Worm (Caenorhabditis elegans) whole organism, midembryonic: ENCODE results near the gene chil-11.

Experiments used
- T22C8.4 ChIP-seq: fragments of 200-800 bp; sonication (Bioruptor generic); IDR thresholded peaks from 2 replicates; pipeline ENCODE4 v1.3.6; 2022; ENCODE audit warnings: missing genetic modification characterization, missing compliant biosample characterization
- cog-1 ChIP-seq: sonication (generic microtip); optimal IDR thresholded peaks from 2 replicates; lab custom pipeline; 2016; ENCODE audit warnings: missing genetic modification characterization, missing compliant biosample characterization
- flt-1 ChIP-seq: fragments of 200-800 bp; sonication (Bioruptor generic); IDR thresholded peaks from 2 replicates; pipeline ENCODE4 v1.3.6; 2022; ENCODE audit warnings: missing genetic modification characterization, missing compliant biosample characterization
- klf-2 ChIP-seq: fragments of 200-800 bp; sonication (Bioruptor generic); conservative IDR thresholded peaks from 2 replicates; pipeline ENCODE4 v1.3.6; 2022; ENCODE audit warnings: missing genetic modification reagents, missing genetic modification characterization, missing compliant biosample characterization
- med-1 ChIP-seq: sonication (generic microtip); optimal IDR thresholded peaks from 2 replicates; lab custom pipeline; 2017; ENCODE audit warnings: missing genetic modification characterization, mild to moderate bottlenecking, missing compliant biosample characterization, antibody characterized with exemption, missing genetic modification reagents; ENCODE audit not compliant: insufficient read depth
- ref-1 ChIP-seq: fragments of 200-800 bp; sonication (Bioruptor generic); conservative IDR thresholded peaks from 2 replicates; pipeline ENCODE4 v1.3.6; 2022; ENCODE audit warnings: missing genetic modification reagents, missing genetic modification characterization, missing compliant biosample characterization
- tab-1 ChIP-seq: fragments of 200-800 bp; sonication (Bioruptor generic); IDR thresholded peaks from 2 replicates; pipeline ENCODE4 v1.3.6; 2022; ENCODE audit warnings: missing genetic modification characterization, missing compliant biosample characterization
- ztf-23 ChIP-seq: fragments of 200-800 bp; sonication (Bioruptor generic); IDR thresholded peaks from 2 replicates; pipeline ENCODE4 v1.3.6; 2022; ENCODE audit warnings: missing genetic modification reagents, missing genetic modification characterization, missing compliant biosample characterization
- ztf-29 ChIP-seq: fragments of 200-800 bp; sonication (Bioruptor generic); IDR thresholded peaks from 2 replicates; pipeline ENCODE4 v1.3.6; 2022; ENCODE audit warnings: missing genetic modification reagents, missing genetic modification characterization, missing compliant biosample characterization

The chil-11 gene

DNA sequence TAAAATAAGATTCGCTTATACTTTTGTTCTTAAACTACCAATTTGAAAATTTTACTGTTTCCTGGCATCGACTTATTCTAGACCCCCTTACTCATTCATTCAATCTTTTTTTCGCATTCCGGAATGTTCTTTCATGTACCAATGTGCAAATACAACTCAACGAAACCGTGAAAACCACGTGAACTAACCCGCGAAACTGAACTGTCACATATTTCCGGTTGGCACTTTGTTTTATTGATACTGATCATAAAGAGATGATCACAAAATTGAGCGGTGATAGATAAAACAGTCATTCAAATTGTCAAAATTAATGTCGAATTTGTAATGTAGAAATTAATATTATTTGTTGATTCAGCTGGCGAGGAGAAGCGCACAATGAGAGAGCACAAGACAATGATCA is 14.8 kb downstream of the chil-11 start:
- TF ChIP-seq ztf-29 (GFP tag; lab: Robert Waterston, UW) (no peak), T22C8.4 (no peak), ztf-23 (GFP tag; lab: Robert Waterston, UW) (no peak), cog-1 (no peak), klf-2 (GFP tag; lab: Robert Waterston, UW) (no peak), ref-1 (no peak), tab-1 (GFP tag; lab: Robert Waterston, UW) (no peak), med-1 (GFP tag; lab: Kevin White, UChicago) (no peak), flt-1 (no peak)

DNA sequence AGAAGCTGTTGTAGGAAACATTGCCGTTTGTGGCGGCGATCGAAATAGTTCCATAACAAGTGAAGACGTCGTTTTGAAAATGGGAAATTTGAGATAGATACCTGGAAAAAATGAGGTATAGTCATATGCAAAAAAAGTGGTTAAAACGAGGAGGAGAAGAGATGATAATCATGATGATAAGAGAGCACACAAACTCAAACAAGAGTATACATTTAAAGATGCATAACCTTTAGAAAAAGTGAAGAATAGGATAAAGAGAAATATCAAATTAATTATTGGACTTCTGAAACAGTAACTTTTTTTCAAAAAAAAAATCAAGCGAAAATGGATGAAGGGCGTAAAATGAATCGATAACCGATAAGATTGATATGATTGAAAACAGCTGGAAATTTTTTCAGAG is 16.6 kb downstream of the chil-11 start, which contains the start of gene nhr-46:
nhr-46 (minus strand) TSS at position 101 of the 400 bp plus-strand sequence.
- no peak for TF ChIP-seq cog-1
- no peak for TF ChIP-seq T22C8.4
- TF ChIP-seq med-1 (GFP tag; lab: Kevin White, UChicago): no peak
- no peak for TF ChIP-seq ztf-23 (GFP tag; lab: Robert Waterston, UW)

DNA sequence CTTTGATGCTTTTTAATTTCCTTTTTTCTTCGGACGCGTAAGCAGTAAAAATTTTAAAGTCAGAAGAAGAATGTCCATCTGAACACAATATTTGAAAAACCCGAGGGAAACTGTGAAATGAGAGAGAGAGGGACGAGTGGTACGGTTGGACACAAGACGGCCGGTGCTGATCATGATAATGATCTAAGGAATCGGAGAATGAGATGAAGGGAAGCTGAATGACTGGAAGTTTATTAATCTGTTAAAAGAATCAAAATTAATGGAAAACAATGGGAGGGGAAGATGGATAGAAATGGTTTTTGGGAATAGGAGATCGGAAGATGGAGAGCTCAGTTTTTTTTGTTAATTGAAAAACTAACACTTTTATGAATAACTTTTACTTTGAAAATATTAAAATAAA is 17.6 kb downstream of the chil-11 start:
- TF ChIP-seq ztf-23 (GFP tag; lab: Robert Waterston, UW) (no peak), tab-1 (GFP tag; lab: Robert Waterston, UW) (no peak), med-1 (GFP tag; lab: Kevin White, UChicago) (no peak), cog-1 (no peak), ref-1 (no peak), klf-2 (GFP tag; lab: Robert Waterston, UW) (no peak), ztf-29 (GFP tag; lab: Robert Waterston, UW) (no peak), T22C8.4 (no peak), flt-1 (no peak)

DNA sequence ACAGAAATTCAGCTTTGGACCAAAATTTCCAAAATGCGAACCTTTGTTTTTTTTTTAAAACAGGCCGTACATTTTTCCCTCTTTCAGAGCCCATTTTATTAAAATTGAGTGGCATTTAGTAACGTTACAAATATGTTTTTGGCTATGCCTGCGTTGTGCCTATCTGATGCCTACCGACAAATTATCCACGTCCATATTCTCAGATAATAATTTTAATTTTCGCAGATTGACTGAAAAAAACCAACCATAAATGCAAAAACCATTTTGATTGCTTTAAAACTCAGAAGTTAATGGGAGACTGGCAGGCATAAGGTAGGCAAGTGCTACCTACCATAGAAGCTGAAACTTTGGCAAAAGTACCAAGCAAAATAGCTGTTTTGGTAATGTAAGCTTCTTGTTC is 19.5 kb downstream of the chil-11 start:
- TF ChIP-seq ztf-29 (GFP tag; lab: Robert Waterston, UW) (no peak), tab-1 (GFP tag; lab: Robert Waterston, UW) (no peak)

DNA sequence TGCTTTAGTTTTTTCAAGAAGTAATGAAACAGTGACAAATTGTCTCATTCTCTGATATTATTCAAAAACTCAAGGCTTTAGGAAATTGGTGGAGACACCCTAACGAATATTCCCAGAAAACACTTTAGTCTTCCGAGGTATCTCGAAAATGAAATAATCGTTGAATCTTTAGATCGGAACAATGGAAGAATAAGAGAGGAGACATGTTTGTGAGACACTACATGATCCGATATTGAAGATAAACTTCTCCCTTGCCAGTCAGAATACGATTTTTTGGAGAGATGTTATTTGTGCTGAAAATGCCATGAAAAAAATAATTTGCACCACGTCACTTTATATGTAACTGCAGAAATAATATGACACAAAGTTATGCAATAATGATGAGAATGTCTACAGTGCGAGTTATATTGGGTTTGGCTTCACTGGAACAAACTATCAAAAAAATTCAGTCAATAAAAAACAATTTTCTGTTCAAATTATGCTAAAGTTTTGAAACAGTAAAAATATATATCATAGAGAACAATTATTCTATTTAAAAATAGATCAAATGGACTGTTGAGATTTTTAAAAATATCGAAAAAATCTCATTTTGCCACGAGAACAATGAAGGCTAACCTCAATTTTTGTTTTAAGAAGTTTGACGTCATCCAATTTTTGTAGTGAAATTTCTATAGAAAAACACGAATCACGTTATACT is 20.2 kb downstream of the chil-11 start:
- TF ChIP-seq cog-1 (no peak), ztf-29 (GFP tag; lab: Robert Waterston, UW) (no peak), klf-2 (GFP tag; lab: Robert Waterston, UW) (no peak), T22C8.4 (no peak), flt-1 (no peak), med-1 (GFP tag; lab: Kevin White, UChicago) (no peak), tab-1 (GFP tag; lab: Robert Waterston, UW) (no peak), ztf-23 (GFP tag; lab: Robert Waterston, UW) (no peak), ref-1 (no peak)

DNA sequence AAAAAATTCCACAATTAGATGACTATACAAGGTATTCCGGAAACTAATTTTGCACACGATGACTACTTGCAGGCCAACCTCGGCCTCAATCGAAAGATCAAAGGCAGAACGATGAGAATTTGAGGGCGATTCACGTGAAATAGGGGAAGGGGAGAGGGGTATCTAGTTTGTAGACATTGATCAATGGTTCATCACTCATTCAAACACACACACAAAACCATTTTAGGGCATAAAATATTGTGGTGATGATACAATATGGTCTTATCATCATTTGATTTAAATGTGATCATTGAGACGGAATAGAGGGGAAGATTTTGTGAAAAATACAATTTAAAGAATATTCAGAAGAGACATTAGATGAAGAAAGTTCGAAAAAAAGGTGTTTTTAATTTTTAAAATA is 21.6 kb downstream of the chil-11 start:
- no peak for TF ChIP-seq ztf-23 (GFP tag; lab: Robert Waterston, UW)
- TF ChIP-seq klf-2 (GFP tag; lab: Robert Waterston, UW): no peak
- no peak for TF ChIP-seq tab-1 (GFP tag; lab: Robert Waterston, UW)
- TF ChIP-seq med-1 (GFP tag; lab: Kevin White, UChicago): no peak

DNA sequence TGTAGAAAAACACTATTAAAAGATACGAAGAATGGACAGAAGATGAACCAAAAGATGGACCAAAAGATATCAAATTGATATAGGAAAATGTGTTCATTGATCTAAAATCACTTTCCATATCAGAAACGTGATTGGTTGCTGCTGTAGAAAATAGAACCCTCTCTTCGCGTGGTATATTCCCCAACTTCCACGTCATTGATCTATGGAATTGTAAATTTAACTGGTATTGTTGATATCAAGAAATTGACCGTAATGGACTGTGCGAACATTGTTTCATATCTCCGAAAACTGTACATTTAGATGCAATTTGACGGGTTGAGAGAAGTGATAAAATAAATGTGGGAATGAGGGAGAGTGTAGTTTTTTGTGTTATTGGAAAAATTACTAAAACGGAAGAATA is 23.2 kb downstream of the chil-11 start:
- TF ChIP-seq tab-1 (GFP tag; lab: Robert Waterston, UW) (no peak), ref-1 (no peak), cog-1 (no peak), ztf-29 (GFP tag; lab: Robert Waterston, UW) (no peak), klf-2 (GFP tag; lab: Robert Waterston, UW) (no peak), med-1 (GFP tag; lab: Kevin White, UChicago) (no peak), T22C8.4 (no peak), ztf-23 (GFP tag; lab: Robert Waterston, UW) (no peak), flt-1 (no peak)

DNA sequence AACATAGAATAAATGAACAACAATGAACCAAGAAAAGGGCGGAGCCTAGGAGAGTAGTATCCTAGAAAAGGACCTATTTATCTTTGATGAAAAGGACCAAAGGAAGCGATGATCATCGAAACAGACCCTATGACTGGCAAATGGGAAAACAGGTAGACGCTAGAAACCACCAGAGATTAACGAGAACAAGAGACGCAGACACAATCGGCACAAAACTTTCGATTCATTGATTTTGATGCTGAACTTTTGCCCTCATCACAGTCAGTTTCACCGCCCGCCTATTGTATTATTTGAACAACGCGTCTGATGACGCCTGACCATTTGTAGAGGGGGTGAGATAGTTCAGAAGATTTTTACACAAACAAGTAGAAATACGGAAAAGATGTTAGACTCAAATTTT is 24.5 kb downstream of the chil-11 start:
- TF ChIP-seq cog-1: no peak
- TF ChIP-seq ztf-23 (GFP tag; lab: Robert Waterston, UW): no peak
- no peak for TF ChIP-seq T22C8.4
- TF ChIP-seq ref-1: no peak
- TF ChIP-seq med-1 (GFP tag; lab: Kevin White, UChicago): no peak
- no peak for TF ChIP-seq flt-1
- TF ChIP-seq klf-2 (GFP tag; lab: Robert Waterston, UW): no peak
- TF ChIP-seq ztf-29 (GFP tag; lab: Robert Waterston, UW): no peak
- TF ChIP-seq tab-1 (GFP tag; lab: Robert Waterston, UW): no peak

DNA sequence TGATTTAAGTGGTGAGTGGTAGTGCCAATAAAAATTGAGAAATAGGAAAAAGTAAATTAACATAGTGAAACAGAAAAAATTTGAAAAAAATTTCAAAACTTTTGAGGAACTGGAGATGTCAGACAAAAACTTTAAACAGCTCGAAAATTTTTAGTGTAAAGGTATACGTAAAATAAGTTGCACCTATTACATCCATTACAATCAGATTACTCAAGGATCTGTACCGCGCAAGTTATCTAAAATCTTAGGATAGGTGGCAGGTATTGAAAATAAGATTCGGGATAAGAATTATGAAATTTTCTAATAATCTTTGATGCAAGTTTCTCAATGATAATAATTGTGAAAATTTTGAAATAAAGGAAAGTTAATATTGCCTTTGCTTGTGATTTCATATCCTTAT is 25.7 kb downstream of the chil-11 start:
- no peak for TF ChIP-seq ztf-29 (GFP tag; lab: Robert Waterston, UW)

DNA sequence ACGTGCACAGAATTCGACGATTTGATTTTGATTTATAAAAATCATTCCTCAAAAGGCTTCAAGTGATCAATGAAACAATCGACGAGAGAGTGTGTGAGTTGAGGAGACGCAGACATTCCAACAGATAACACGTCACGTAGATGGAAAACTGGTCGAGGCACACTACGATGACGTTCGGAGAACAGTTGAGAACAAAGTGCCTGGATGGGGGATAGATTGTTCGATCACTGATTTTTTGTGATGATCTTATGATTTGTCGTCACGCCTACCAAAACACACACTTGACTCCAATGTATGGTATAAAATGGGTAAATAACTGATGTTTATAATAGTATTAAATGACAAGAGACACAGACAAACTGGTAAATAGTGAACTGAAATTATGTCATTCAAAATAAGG is 37.2 kb downstream of the chil-11 start:
- TF ChIP-seq cog-1: no peak
- no peak for TF ChIP-seq ref-1
- no peak for TF ChIP-seq ztf-23 (GFP tag; lab: Robert Waterston, UW)
- TF ChIP-seq tab-1 (GFP tag; lab: Robert Waterston, UW): no peak
- TF ChIP-seq ztf-29 (GFP tag; lab: Robert Waterston, UW): no peak
- no peak for TF ChIP-seq T22C8.4
- no peak for TF ChIP-seq flt-1
- no peak for TF ChIP-seq med-1 (GFP tag; lab: Kevin White, UChicago)
- no peak for TF ChIP-seq klf-2 (GFP tag; lab: Robert Waterston, UW)

DNA sequence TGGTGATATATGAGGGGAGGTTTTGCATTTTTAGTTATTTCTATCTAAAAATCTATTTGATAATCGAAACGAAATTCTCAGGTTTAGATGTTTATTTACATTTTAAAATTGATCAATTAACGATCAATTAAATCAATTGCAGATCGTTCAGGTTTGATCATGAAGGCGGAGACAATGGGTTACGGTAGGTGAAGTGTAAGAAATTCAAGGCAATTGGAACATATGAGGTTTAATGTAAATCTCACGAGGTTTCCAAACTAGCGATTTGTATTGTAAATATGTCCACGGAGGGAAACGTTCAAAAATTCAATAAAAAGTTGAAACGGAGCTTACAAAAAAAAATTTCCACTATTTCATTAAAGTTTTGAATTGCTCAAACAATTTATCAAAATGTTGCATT is 38.4 kb downstream of the chil-11 start:
- TF ChIP-seq ztf-29 (GFP tag; lab: Robert Waterston, UW) (no peak), flt-1 (no peak), T22C8.4 (no peak), tab-1 (GFP tag; lab: Robert Waterston, UW) (no peak), klf-2 (GFP tag; lab: Robert Waterston, UW) (no peak), ref-1 (no peak), med-1 (GFP tag; lab: Kevin White, UChicago) (no peak), ztf-23 (GFP tag; lab: Robert Waterston, UW) (no peak), cog-1 (no peak)
